Fruit fly (Drosophila melanogaster): ENCODE measurements around the gene elB.

Gene elB

dm6 chr2L:14366590-14367273, 42.6 kb downstream of the elB start:
- TF ChIP-seq CG8478 (optimal IDR thresholded peaks at IDR 0.05) (no peak), CTCF (optimal IDR thresholded peaks at IDR 0.05) (no peak)

dm6 chr2L:14361736-14362180, 47.6 kb downstream of the elB start, which contains the start of gene spel1:
TSS of gene spel1 (plus strand) at chr2L:14362069.
- TF ChIP-seq CTCF (optimal IDR thresholded peaks at IDR 0.05) (no peak), CG8478 (optimal IDR thresholded peaks at IDR 0.05) (no peak)

dm6 chr2L:14361281-14361680, 48.1 kb downstream of the elB start:
- no peak for TF ChIP-seq CG8478 (optimal IDR thresholded peaks at IDR 0.05)
- no peak for TF ChIP-seq CTCF (optimal IDR thresholded peaks at IDR 0.05)

dm6 chr2L:14358780-14359462, 50.4 kb downstream of the elB start, which contains the start of gene Pgant35A:
TSS of gene Pgant35A (plus strand) at chr2L:14359252.
- TF ChIP-seq CG8478 (optimal IDR thresholded peaks at IDR 0.05) (no peak), CTCF (optimal IDR thresholded peaks at IDR 0.05) (peak; percentile 4 to 33)

- TF ChIP-seq CTCF (optimal IDR thresholded peaks at IDR 0.05) (no peak), CG8478 (optimal IDR thresholded peaks at IDR 0.05) (no peak)
These were observed 52.5 kb downstream of the elB start for dm6 chr2L:14356793-14357372.

- TF ChIP-seq CG8478 (optimal IDR thresholded peaks at IDR 0.05), result no peak
- TF ChIP-seq CTCF (optimal IDR thresholded peaks at IDR 0.05), result no peak
These were observed 53.1 kb downstream of the elB start for dm6 chr2L:14356279-14356678.

- TF ChIP-seq CG8478 (optimal IDR thresholded peaks at IDR 0.05) (no peak), CTCF (optimal IDR thresholded peaks at IDR 0.05) (no peak)
These were observed 53.5 kb downstream of the elB start for dm6 chr2L:14355852-14356174.

dm6 chr2L:14355033-14355851, 54.1 kb downstream of the elB start, which contains the start of gene Rab14:
TSS of gene Rab14 (plus strand) at chr2L:14355145.
- TF ChIP-seq CG8478 (optimal IDR thresholded peaks at IDR 0.05) (no peak), CTCF (optimal IDR thresholded peaks at IDR 0.05) (peak; percentile 85 to 90)

- TF ChIP-seq CTCF (optimal IDR thresholded peaks at IDR 0.05) (no peak), CG8478 (optimal IDR thresholded peaks at IDR 0.05) (no peak)
These were observed 57.8 kb downstream of the elB start, which contains the start of gene CG43052 for dm6 chr2L:14351441-14352127. TSS of gene CG43052 (plus strand) at chr2L:14352077.

- TF ChIP-seq CTCF (optimal IDR thresholded peaks at IDR 0.05), result no peak
These were observed 58.8 kb downstream of the elB start for dm6 chr2L:14350587-14350986.

- no peak for TF ChIP-seq CTCF (optimal IDR thresholded peaks at IDR 0.05)
- TF ChIP-seq CG8478 (optimal IDR thresholded peaks at IDR 0.05), result no peak
These were observed 60.7 kb downstream of the elB start, which contains the start of gene mTTF for dm6 chr2L:14348602-14349001. TSS of gene mTTF (minus strand) at chr2L:14348790.

- no peak for TF ChIP-seq CTCF (optimal IDR thresholded peaks at IDR 0.05)
- no peak for TF ChIP-seq CG8478 (optimal IDR thresholded peaks at IDR 0.05)
These were observed 62.8 kb downstream of the elB start, which contains the start of gene Send2 for dm6 chr2L:14346588-14346987. TSS of gene Send2 (minus strand) at chr2L:14346688.

- TF ChIP-seq CTCF (optimal IDR thresholded peaks at IDR 0.05) (no peak), CG8478 (optimal IDR thresholded peaks at IDR 0.05) (no peak)
These were observed 68.4 kb downstream of the elB start for dm6 chr2L:14340964-14341363.

Measured in S2 (cell line).